Fruit fly (Drosophila melanogaster): ENCODE data around the gene CG42870.

CG42870 gene

DNA sequence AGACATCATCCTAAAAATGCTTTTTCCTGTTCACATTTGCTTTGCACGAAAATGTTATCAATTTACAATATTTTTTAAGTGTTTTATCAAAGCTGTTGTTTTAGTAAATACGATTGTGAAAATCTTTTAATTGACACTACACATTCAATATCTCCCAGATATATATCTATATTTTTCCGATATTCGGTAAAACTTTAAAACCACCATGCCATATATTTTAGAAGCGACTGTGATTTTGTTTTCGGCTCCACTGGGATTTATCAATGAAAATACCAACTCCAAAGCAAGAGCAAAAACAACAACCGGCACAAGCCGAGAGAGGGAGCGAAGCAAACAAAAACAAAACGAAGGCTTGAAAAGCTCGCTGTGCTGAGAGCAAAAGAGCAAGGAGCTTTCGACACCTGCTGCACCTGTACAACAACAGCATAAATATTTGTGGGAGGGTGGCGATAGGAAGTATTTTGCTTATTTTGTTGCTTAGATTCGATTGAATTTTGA, 17.2 kb downstream of the CG42870 start (continued):
- TF ChIP-seq pb (GFP tag; optimal IDR thresholded peaks at IDR 0.05) (no peak), Xrp1 (GFP tag; IDR thresholded peaks at IDR 0.05) (no peak), CG15073 (GFP tag; optimal IDR thresholded peaks at IDR 0.05) (peak; percentile 90), CG10565 (GFP tag; optimal IDR thresholded peaks at IDR 0.05) (no peak), lov (optimal IDR thresholded peaks at IDR 0.05) (no peak), lov (GFP tag; IDR thresholded peaks at IDR 0.05) (no peak), usp (GFP tag; optimal IDR thresholded peaks at IDR 0.05) (no peak), CG6654 (GFP tag; optimal IDR thresholded peaks at IDR 0.05) (peak; percentile 0), Xbp1 (GFP tag; optimal IDR thresholded peaks at IDR 0.05) (peak; percentile 44), CG11093 (GFP tag; IDR thresholded peaks at IDR 0.05) (0 out of 3 replicates have a peak, but pooled peaks have one; percentile 7), NfI (GFP tag; optimal IDR thresholded peaks at IDR 0.05) (peak; percentile 25), CG11695 (GFP tag; IDR thresholded peaks at IDR 0.05) (peak; percentile 54; the same call in 2 of the 3 replicates), CG3163 (GFP tag; optimal IDR thresholded peaks at IDR 0.05) (no peak), pros (GFP tag; optimal IDR thresholded peaks at IDR 0.05) (no peak), phol (tag; optimal IDR thresholded peaks at IDR 0.05) (peak; percentile 58), peb (GFP tag; IDR thresholded peaks at IDR 0.05) (no peak), zfh1 (GFP tag; IDR thresholded peaks at IDR 0.05) (0 out of 3 replicates have a peak, but pooled peaks have one; percentile 20), ranshi (GFP tag; IDR thresholded peaks at IDR 0.05) (peak; percentile 47), CG8944 (GFP tag; optimal IDR thresholded peaks at IDR 0.05) (no peak), CG3726 (GFP tag; IDR thresholded peaks at IDR 0.05) (no peak), Doc2 (GFP tag; IDR thresholded peaks at IDR 0.05) (no peak), unpg (GFP tag; optimal IDR thresholded peaks at IDR 0.05) (peak; percentile 65), pfk (GFP tag; optimal IDR thresholded peaks at IDR 0.05) (no peak), CG15514 (GFP tag; optimal IDR thresholded peaks at IDR 0.05) (peak; percentile 19), CG4730 (GFP tag; IDR thresholded peaks at IDR 0.05) (no peak), Antp (GFP tag; optimal IDR thresholded peaks at IDR 0.05) (no peak), CG18476 (GFP tag; optimal IDR thresholded peaks at IDR 0.05) (peak; percentile 25), Elba2 (GFP tag; optimal IDR thresholded peaks at IDR 0.05) (no peak), zen (tag; optimal IDR thresholded peaks at IDR 0.05) (no peak), CG12104 (GFP tag; optimal IDR thresholded peaks at IDR 0.05) (no peak), Dip3 (GFP tag; optimal IDR thresholded peaks at IDR 0.05) (peak; percentile 26), tio (GFP tag; optimal IDR thresholded peaks at IDR 0.05) (peak; percentile 34), CG8281 (tag; optimal IDR thresholded peaks at IDR 0.05) (peak; percentile 11), CG6791 (GFP tag; IDR thresholded peaks at IDR 0.05; ENCODE audit: partially characterized antibody) (no peak), dysf (GFP tag; IDR thresholded peaks at IDR 0.05) (peak; percentile 45; the same call in 1 of the 3 replicates), rib (GFP tag; IDR thresholded peaks at IDR 0.05) (no peak), dati (GFP tag; IDR thresholded peaks at IDR 0.05) (no peak), CG6254 (GFP tag; optimal IDR thresholded peaks at IDR 0.05) (no peak), Drgx (GFP tag; IDR thresholded peaks at IDR 0.05) (peak; percentile 79), scrt (GFP tag; optimal IDR thresholded peaks at IDR 0.05) (no peak), chm (GFP tag; IDR thresholded peaks at IDR 0.05) (no peak), Hmx (GFP tag; optimal IDR thresholded peaks at IDR 0.05) (no peak), CG8089 (GFP tag; optimal IDR thresholded peaks at IDR 0.05) (no peak), Nf-YA (GFP tag; IDR thresholded peaks at IDR 0.05) (no peak), CG1832 (GFP tag; optimal IDR thresholded peaks at IDR 0.05) (no peak), CG11247 (GFP tag; IDR thresholded peaks at IDR 0.05) (no peak), tin (GFP tag; optimal IDR thresholded peaks at IDR 0.05) (peak; percentile 3), CG3838 (GFP tag; optimal IDR thresholded peaks at IDR 0.05) (no peak), CG31365 (tag; optimal IDR thresholded peaks at IDR 0.05) (no peak), Hr78 (GFP tag; optimal IDR thresholded peaks at IDR 0.05) (no peak), MESR4 (GFP tag; optimal IDR thresholded peaks at IDR 0.05) (no peak), Aef1 (GFP tag; IDR thresholded peaks at IDR 0.05) (peak; percentile 49; the same call in 2 of the 3 replicates)
